Worm (Caenorhabditis elegans): ENCODE results near the gene ctsa-1.1.

ce11 chrII:4739984-4740462 is 2.6 kb downstream of the ctsa-1.1 start, which contains the start of gene eas-1:
- TF ChIP-seq him-1 (tag; optimal IDR thresholded peaks at IDR 0.05) (peak; percentile 57), W03F9.2 (tag; optimal IDR thresholded peaks at IDR 0.05) (peak; percentile 86)
